Worm (Caenorhabditis elegans): ENCODE data around the gene prx-5.

- TF ChIP-seq cog-1 (tag; optimal IDR thresholded peaks at IDR 0.05) (no peak), ztf-29 (GFP tag; IDR thresholded peaks at IDR 0.05) (no peak), ref-1 (GFP tag; conservative IDR thresholded peaks at IDR 0.05) (no peak)
These were observed 25.7 kb downstream of the prx-5 start for ce11 chrII:8730281-8730680.
